Worm (Caenorhabditis elegans): ENCODE measurements around the gene hpa-1.

The hpa-1 gene

DNA sequence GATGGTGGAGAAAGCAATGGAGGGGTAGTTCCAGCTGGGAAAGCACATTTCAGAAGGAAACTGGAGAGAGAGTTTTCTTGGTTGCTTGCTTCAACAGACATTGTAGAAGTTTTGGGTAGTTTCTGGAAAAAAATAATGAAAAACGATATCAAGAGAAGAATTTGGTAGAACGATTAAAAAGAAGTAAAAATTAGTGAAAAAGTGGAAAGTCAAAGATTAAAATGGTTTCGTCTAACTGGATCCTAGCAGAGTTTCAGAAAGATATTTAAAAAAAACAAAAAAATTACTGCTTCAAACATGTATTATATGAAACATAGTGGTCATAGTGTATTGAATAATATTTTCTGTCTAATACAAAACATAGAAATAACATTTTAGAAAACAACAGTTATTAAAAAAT lies 44.4 kb upstream of the hpa-1 start, which contains the start of gene F38C2.7:
Gene F38C2.7, minus strand, starts transcription at position 101 of the 400 bp plus-strand sequence.
- no peak for TF ChIP-seq hlh-8 (tag; optimal IDR thresholded peaks at IDR 0.05)
- TF ChIP-seq hlh-13 (GFP tag; optimal IDR thresholded peaks at IDR 0.05) = no peak

DNA sequence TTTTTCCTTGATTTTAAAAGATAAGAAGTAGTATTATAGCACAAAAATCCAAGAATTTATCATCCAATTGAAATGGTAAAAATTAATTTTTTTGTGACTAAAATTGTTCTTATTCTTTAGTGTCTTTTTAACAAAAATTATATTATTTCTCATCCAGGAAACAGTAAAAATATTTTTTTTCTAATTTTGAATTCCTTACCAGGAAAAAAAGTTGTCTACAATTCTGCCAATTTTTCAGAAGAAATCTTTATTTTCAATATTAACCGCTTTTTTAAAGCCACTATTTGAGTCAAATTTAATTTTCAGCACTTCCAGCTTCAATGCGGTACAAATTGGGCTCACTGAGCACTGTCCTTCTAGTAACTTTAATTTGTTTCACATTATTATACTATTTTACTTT lies 38.0 kb upstream of the hpa-1 start, which contains the start of gene F38C2.4:
Gene F38C2.4, plus strand, starts transcription at position 301 of the 400 bp plus-strand sequence.
- no peak for TF ChIP-seq pax-1 (tag; optimal IDR thresholded peaks at IDR 0.05)

DNA sequence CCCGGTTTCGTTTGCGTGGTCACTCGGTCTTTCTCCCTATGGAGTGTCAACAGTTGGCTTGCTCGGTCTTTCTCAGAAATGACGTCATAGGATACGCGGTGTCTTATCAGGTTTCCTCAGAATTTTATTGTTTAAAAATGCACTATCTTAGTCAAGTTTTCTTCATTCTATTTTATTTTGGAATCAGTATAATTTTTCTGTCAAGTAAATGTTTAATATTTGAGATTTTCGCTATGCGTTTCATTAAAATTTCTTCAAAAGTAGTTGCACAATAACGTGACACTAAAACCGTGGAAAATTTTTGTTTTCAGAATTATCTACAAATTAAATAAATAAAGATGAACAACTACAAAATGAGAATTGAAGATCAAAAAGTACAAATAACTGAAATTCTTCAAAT lies 24.4 kb upstream of the hpa-1 start, which contains the start of gene hlh-31:
Gene hlh-31, plus strand, starts transcription at position 301 of the 400 bp plus-strand sequence.
- TF ChIP-seq pag-3 (tag; optimal IDR thresholded peaks at IDR 0.05; ENCODE audit: borderline replicate concordance) = no peak
- no peak for TF ChIP-seq unc-86 (tag; optimal IDR thresholded peaks at IDR 0.05)
- TF ChIP-seq nhr-11 (tag; optimal IDR thresholded peaks at IDR 0.05) = no peak
- no peak for TF ChIP-seq ceh-31 (tag; optimal IDR thresholded peaks at IDR 0.05)
- TF ChIP-seq ceh-9 (tag; optimal IDR thresholded peaks at IDR 0.05) = no peak
- TF ChIP-seq fkh-6 (tag; optimal IDR thresholded peaks at IDR 0.05) = no peak
- TF ChIP-seq tbx-2 (tag; optimal IDR thresholded peaks at IDR 0.05) = no peak
- no peak for TF ChIP-seq unc-42 (tag; optimal IDR thresholded peaks at IDR 0.05)
- TF ChIP-seq sox-4 (tag; optimal IDR thresholded peaks at IDR 0.05) = no peak

DNA sequence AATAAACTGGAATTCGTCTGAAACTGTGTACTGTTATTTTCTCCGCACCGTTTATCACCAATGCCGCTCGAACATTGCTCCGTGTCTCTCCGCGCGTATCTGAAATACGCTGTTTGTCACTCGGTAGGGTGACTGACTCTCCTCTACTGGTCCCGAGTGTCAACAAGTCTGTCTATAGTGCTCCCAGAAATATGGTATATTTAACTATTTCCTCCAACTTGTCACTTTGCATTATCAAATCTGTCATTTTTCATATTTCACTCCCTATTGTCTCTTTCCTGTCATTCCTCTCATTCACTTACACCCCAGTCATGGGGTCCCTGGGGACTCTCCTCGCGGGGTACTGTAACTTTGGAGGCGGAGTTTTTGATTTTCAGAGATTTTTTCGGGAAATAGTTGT lies 21.5 kb upstream of the hpa-1 start, which contains the start of gene hlh-17:
Gene hlh-17, plus strand, starts transcription at position 301 of the 400 bp plus-strand sequence.
- TF ChIP-seq ceh-24 (tag; optimal IDR thresholded peaks at IDR 0.05) (no peak), pag-3 (tag; optimal IDR thresholded peaks at IDR 0.05; ENCODE audit: borderline replicate concordance) (no peak), ama-1 (optimal IDR thresholded peaks at IDR 0.05) (no peak), ceh-19 (GFP tag; optimal IDR thresholded peaks at IDR 0.05) (no peak), ets-4 (tag; optimal IDR thresholded peaks at IDR 0.05) (no peak), syd-9 (tag; optimal IDR thresholded peaks at IDR 0.05) (no peak)

DNA sequence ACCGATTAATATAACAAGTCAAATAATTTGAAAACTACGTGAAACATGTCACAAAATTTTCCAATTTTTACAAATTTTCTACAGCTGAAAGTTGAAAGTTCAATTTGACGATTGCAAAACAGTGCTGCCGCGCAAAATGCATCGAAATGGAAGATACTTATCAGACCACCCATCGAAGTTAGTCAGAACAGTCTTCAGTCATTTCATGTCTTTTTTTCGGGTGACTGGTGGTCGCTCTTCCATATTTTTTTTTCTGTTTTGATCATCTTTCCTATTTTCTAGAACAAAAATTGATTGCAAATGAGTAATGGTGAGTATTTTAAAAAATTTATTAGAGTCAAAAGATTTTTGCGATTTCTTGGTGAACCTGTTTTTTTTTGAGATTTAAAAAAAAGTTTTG lies 14.2 kb upstream of the hpa-1 start, which contains the start of gene F38C2.1:
Gene F38C2.1, plus strand, starts transcription at position 301 of the 400 bp plus-strand sequence.
- no peak for TF ChIP-seq ceh-24 (tag; optimal IDR thresholded peaks at IDR 0.05)
- no peak for TF ChIP-seq nhr-232 (tag; optimal IDR thresholded peaks at IDR 0.05)
- no peak for TF ChIP-seq ahr-1 (tag; optimal IDR thresholded peaks at IDR 0.05)
- TF ChIP-seq npax-4 (tag; optimal IDR thresholded peaks at IDR 0.05) = no peak
- no peak for TF ChIP-seq gmeb-2 (tag; optimal IDR thresholded peaks at IDR 0.05)
- no peak for TF ChIP-seq pax-1 (tag; optimal IDR thresholded peaks at IDR 0.05)
- TF ChIP-seq lim-6 (tag; optimal IDR thresholded peaks at IDR 0.05) = no peak

DNA sequence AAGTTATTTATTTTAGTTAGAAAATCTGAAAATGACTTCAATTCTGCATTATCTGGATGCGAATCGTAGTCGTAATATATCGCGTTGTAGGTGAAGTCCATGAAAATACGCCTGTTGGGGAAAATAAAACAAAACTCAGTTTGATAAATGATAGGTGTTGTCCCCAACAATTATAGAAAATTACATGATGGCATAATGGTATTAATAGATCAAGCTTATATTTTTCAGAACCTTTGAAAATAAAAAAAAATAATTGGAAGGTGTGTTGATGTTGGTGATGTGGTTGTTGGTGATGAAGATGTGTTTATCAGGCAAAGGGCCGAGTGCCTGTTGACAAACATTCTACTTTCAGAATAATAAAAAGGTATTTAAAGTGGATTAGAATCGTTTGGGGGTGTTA lies 5.6 kb upstream of the hpa-1 start, which contains the start of gene srw-61:
Gene srw-61, minus strand, starts transcription at position 101 of the 400 bp plus-strand sequence.
- no peak for TF ChIP-seq ceh-24 (tag; optimal IDR thresholded peaks at IDR 0.05)
- TF ChIP-seq ref-2 (tag; optimal IDR thresholded peaks at IDR 0.05) = no peak
- no peak for TF ChIP-seq tbx-2 (tag; optimal IDR thresholded peaks at IDR 0.05)
- no peak for TF ChIP-seq unc-3 (GFP tag; conservative IDR thresholded peaks at IDR 0.05)
- no peak for TF ChIP-seq unc-3 (tag; optimal IDR thresholded peaks at IDR 0.05)
- TF ChIP-seq pag-3 (tag; optimal IDR thresholded peaks at IDR 0.05; ENCODE audit: borderline replicate concordance) = no peak
- no peak for TF ChIP-seq C38D4.7 (GFP tag; optimal IDR thresholded peaks at IDR 0.05)
- no peak for TF ChIP-seq ceh-45 (GFP tag; IDR thresholded peaks at IDR 0.05)
- no peak for TF ChIP-seq hlh-13 (GFP tag; optimal IDR thresholded peaks at IDR 0.05)
- TF ChIP-seq unc-55 (GFP tag; optimal IDR thresholded peaks at IDR 0.05) = no peak

DNA sequence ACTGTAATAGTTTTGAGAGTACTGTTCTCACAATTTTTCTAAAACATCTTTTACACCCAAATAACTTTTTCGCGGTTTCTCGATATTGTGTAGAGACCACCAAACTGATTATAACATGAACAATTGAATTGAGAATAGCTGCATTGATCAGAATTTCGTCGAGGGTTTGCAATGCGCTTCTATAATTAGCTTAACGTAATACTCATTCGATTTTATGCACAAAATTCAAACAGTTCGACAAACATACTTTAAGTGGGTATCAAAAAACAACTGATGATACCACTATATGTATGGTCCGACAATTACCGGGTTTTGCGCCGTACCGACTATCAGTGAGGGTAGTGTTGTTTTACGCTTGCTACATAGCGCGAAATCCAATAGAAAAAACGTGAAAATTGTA lies 3.9 kb upstream of the hpa-1 start:
- no peak for TF ChIP-seq ets-4 (tag; optimal IDR thresholded peaks at IDR 0.05)
- no peak for TF ChIP-seq ahr-1 (tag; optimal IDR thresholded peaks at IDR 0.05)
- no peak for TF ChIP-seq ceh-34 (tag; optimal IDR thresholded peaks at IDR 0.05)
- TF ChIP-seq mec-3 (tag; optimal IDR thresholded peaks at IDR 0.05; ENCODE audit: borderline replicate concordance) = no peak
- no peak for TF ChIP-seq dve-1 (tag; optimal IDR thresholded peaks at IDR 0.05)
- no peak for TF ChIP-seq nhr-11 (tag; optimal IDR thresholded peaks at IDR 0.05)
- no peak for TF ChIP-seq ceh-30 (tag; optimal IDR thresholded peaks at IDR 0.05)
- no peak for TF ChIP-seq F13H6.1 (tag; optimal IDR thresholded peaks at IDR 0.05)
- TF ChIP-seq lin-11 (tag; optimal IDR thresholded peaks at IDR 0.05) = no peak
- TF ChIP-seq unc-3 (GFP tag; conservative IDR thresholded peaks at IDR 0.05) = no peak
- TF ChIP-seq unc-3 (tag; optimal IDR thresholded peaks at IDR 0.05) = no peak
- no peak for TF ChIP-seq ceh-31 (tag; optimal IDR thresholded peaks at IDR 0.05)
- no peak for TF ChIP-seq lim-6 (tag; optimal IDR thresholded peaks at IDR 0.05)

Measured in whole organism, late embryonic.